Fruit fly (Drosophila melanogaster) whole organism, embryonic: ENCODE measurements around the gene CG31344.

ENCODE experiments used
- Ada2b ChIP-seq: fragments of 200-800 bp; sonication (Bioruptor generic); IDR thresholded peaks from 2 replicates; pipeline ENCODE4 v1.3.6; 2022; ENCODE audit warnings: missing biosample characterization, missing genetic modification characterization
- Atf-2 ChIP-seq: fragments of 200-800 bp; sonication (Bioruptor generic); optimal IDR thresholded peaks from 2 replicates; lab custom pipeline; 2016; ENCODE audit warnings: missing biosample characterization, missing genetic modification characterization
- B-H2 ChIP-seq: fragments of 200-800 bp; sonication (Bioruptor generic); optimal IDR thresholded peaks from 2 replicates; lab custom pipeline; 2018; ENCODE audit warnings: missing biosample characterization, mild to moderate bottlenecking, missing genetic modification characterization
- C15 ChIP-seq: fragments of 200-800 bp; sonication (Bioruptor generic); IDR thresholded peaks from 3 replicates; pipeline ENCODE4 v1.3.6; 2022; ENCODE audit warnings: missing biosample characterization, missing genetic modification characterization
- CG11398 ChIP-seq: fragments of 200-800 bp; sonication (Bioruptor generic); optimal IDR thresholded peaks from 2 replicates; lab custom pipeline; 2016; ENCODE audit warnings: missing biosample characterization, missing genetic modification characterization
- CG12155 ChIP-seq: fragments of 200-800 bp; sonication (Bioruptor generic); optimal IDR thresholded peaks from 3 replicates; lab custom pipeline; 2016; ENCODE audit warnings: missing biosample characterization, missing genetic modification characterization
- CG15073 ChIP-seq: fragments of 200-800 bp; sonication (Bioruptor generic); optimal IDR thresholded peaks from 2 replicates; lab custom pipeline; 2016; ENCODE audit warnings: missing biosample characterization, missing genetic modification characterization
- CG1529 ChIP-seq: fragments of 200-800 bp; sonication (Bioruptor generic); optimal IDR thresholded peaks from 3 replicates; lab custom pipeline; 2018; ENCODE audit warnings: missing biosample characterization, missing genetic modification characterization
- CG16815 ChIP-seq: fragments of 200-800 bp; sonication (Bioruptor generic); optimal IDR thresholded peaks from 3 replicates; lab custom pipeline; 2017; ENCODE audit warnings: missing biosample characterization, mild to moderate bottlenecking, missing genetic modification characterization
- CG3163 ChIP-seq: fragments of 200-800 bp; sonication (Bioruptor generic); optimal IDR thresholded peaks from 3 replicates; lab custom pipeline; 2016; ENCODE audit warnings: missing biosample characterization, missing genetic modification characterization
- CG34376 ChIP-seq: fragments of 200-800 bp; sonication (Bioruptor generic); optimal IDR thresholded peaks from 2 replicates; lab custom pipeline; 2018; ENCODE audit warnings: missing biosample characterization, mild to moderate bottlenecking, missing genetic modification characterization
- CG3995 ChIP-seq: fragments of 200-800 bp; sonication (Bioruptor generic); optimal IDR thresholded peaks from 3 replicates; lab custom pipeline; 2016; ENCODE audit warnings: missing biosample characterization, missing genetic modification characterization
- CG4328 ChIP-seq: fragments of 200-800 bp; sonication (Bioruptor generic); optimal IDR thresholded peaks from 3 replicates; lab custom pipeline; 2017; ENCODE audit warnings: missing biosample characterization, missing genetic modification reagents, missing genetic modification characterization
- CG4404 ChIP-seq: fragments of 200-800 bp; sonication (Bioruptor generic); IDR thresholded peaks from 2 replicates; pipeline ENCODE4 v1.3.6; 2022; ENCODE audit warnings: missing biosample characterization, missing genetic modification characterization
- CG4424 ChIP-seq: fragments of 200-800 bp; sonication (Bioruptor generic); optimal IDR thresholded peaks from 3 replicates; lab custom pipeline; 2016; ENCODE audit warnings: missing biosample characterization, missing genetic modification characterization
- CG6272 ChIP-seq: fragments of 200-800 bp; sonication (Bioruptor generic); IDR thresholded peaks from 2 replicates; pipeline ENCODE4 v1.3.6; 2022; ENCODE audit warnings: missing biosample characterization, missing genetic modification characterization
- CG6765 ChIP-seq: fragments of 200-800 bp; sonication (Bioruptor generic); optimal IDR thresholded peaks from 3 replicates; lab custom pipeline; 2017; ENCODE audit warnings: missing biosample characterization, mild to moderate bottlenecking, missing genetic modification characterization
- CG6854 ChIP-seq: fragments of 200-800 bp; sonication (Bioruptor generic); optimal IDR thresholded peaks from 3 replicates; lab custom pipeline; 2017; ENCODE audit warnings: missing biosample characterization, mild to moderate bottlenecking, missing genetic modification characterization
- CG7357 ChIP-seq: fragments of 200-800 bp; sonication (Bioruptor generic); IDR thresholded peaks from 3 replicates; pipeline ENCODE4 v1.3.6; 2022; ENCODE audit warnings: missing biosample characterization, missing genetic modification characterization
- CG7372 ChIP-seq: fragments of 200-800 bp; sonication (Bioruptor generic); IDR thresholded peaks from 2 replicates; pipeline ENCODE4 v1.3.6; 2022; ENCODE audit warnings: missing biosample characterization, missing genetic modification characterization
- CG7556 ChIP-seq: fragments of 200-800 bp; sonication (Bioruptor generic); optimal IDR thresholded peaks from 2 replicates; lab custom pipeline; 2017; ENCODE audit warnings: missing biosample characterization, mild to moderate bottlenecking, missing genetic modification characterization
- Dll ChIP-seq: fragments of 200-800 bp; sonication (Bioruptor generic); IDR thresholded peaks from 4 replicates; pipeline ENCODE4 v1.3.6; 2022; ENCODE audit warnings: missing biosample characterization, missing genetic modification characterization; ENCODE audit not compliant: partially characterized antibody
- Hr3 ChIP-seq: fragments of 200-800 bp; sonication (Bioruptor generic); optimal IDR thresholded peaks from 3 replicates; lab custom pipeline; 2016; ENCODE audit warnings: missing biosample characterization, missing genetic modification characterization
- Jarid2 ChIP-seq: fragments of 200-800 bp; sonication (Bioruptor generic); optimal IDR thresholded peaks from 3 replicates; lab custom pipeline; 2017; ENCODE audit warnings: mild to moderate bottlenecking, missing biosample characterization, missing genetic modification reagents, missing genetic modification characterization
- MBD-R2 ChIP-seq: fragments of 200-800 bp; sonication (Bioruptor generic); IDR thresholded peaks from 2 replicates; pipeline ENCODE4 v1.3.6; 2022; ENCODE audit warnings: missing biosample characterization, missing genetic modification characterization
- MESR4 ChIP-seq: fragments of 200-800 bp; sonication (Bioruptor generic); optimal IDR thresholded peaks from 2 replicates; lab custom pipeline; 2018; ENCODE audit warnings: missing biosample characterization, mild to moderate bottlenecking, missing genetic modification characterization, moderate library complexity
- Scr ChIP-seq: fragments of 200-800 bp; sonication (Bioruptor generic); IDR thresholded peaks from 2 replicates; pipeline ENCODE4 v1.3.6; 2022; ENCODE audit warnings: missing biosample characterization, missing genetic modification characterization; ENCODE audit not compliant: partially characterized antibody
- Six4 ChIP-seq: fragments of 200-800 bp; sonication (Bioruptor generic); optimal IDR thresholded peaks from 2 replicates; lab custom pipeline; 2016; ENCODE audit warnings: missing biosample characterization, missing genetic modification characterization
- Stat92E ChIP-seq, 3 experiments: fragments of >200 bp in 2 of 3; fragments of 200-800 bp in 1 of 3; sonication (Bioruptor generic) in 1 of 3; optimal IDR thresholded peaks; 2 replicates each; lab custom pipeline; 2017 to 2019; ENCODE audit warnings: missing biosample characterization in 3 of 3, missing genetic modification characterization in 3 of 3, mild to moderate bottlenecking in 1 of 3, moderate library complexity in 1 of 3
- Usf ChIP-seq: fragments of 200-800 bp; sonication (Bioruptor generic); optimal IDR thresholded peaks from 2 replicates; lab custom pipeline; 2017; ENCODE audit warnings: missing genotype, missing biosample characterization, missing genetic modification characterization
- al ChIP-seq: fragments of 200-800 bp; sonication (Bioruptor generic); IDR thresholded peaks from 2 replicates; pipeline ENCODE4 v1.3.6; 2022; ENCODE audit warnings: missing biosample characterization, missing genetic modification characterization
- ase ChIP-seq: fragments of 200-800 bp; sonication (Bioruptor generic); IDR thresholded peaks from 3 replicates; pipeline ENCODE4 v1.3.6; 2022; ENCODE audit warnings: missing biosample characterization, missing genetic modification characterization
- bigmax ChIP-seq: fragments of 200-800 bp; sonication (Bioruptor generic); optimal IDR thresholded peaks from 2 replicates; lab custom pipeline; 2018; ENCODE audit warnings: missing biosample characterization, mild to moderate bottlenecking, missing genetic modification characterization
- br ChIP-seq: fragments of >200 bp; optimal IDR thresholded peaks from 2 replicates; lab custom pipeline; 2017
- caup ChIP-seq: fragments of 200-800 bp; sonication (Bioruptor generic); optimal IDR thresholded peaks from 3 replicates; lab custom pipeline; 2017; ENCODE audit warnings: missing biosample characterization, mild to moderate bottlenecking, missing genetic modification characterization, moderate library complexity; ENCODE audit not compliant: severe bottlenecking
- chinmo ChIP-seq: fragments of 200-800 bp; sonication (Bioruptor generic); IDR thresholded peaks from 4 replicates; pipeline ENCODE4 v1.3.6; 2022; ENCODE audit warnings: missing biosample characterization, missing genetic modification characterization; ENCODE audit not compliant: partially characterized antibody
- crp ChIP-seq, 2 experiments: fragments of 200-800 bp; sonication (Bioruptor generic); optimal IDR thresholded peaks; 2 replicates in 1 of 2; 3 replicates in 1 of 2; lab custom pipeline; 2017; ENCODE audit warnings: missing biosample characterization in 2 of 2, missing genetic modification characterization in 2 of 2, mild to moderate bottlenecking in 1 of 2, moderate library complexity in 1 of 2
- dimm ChIP-seq: fragments of 200-800 bp; sonication (Bioruptor generic); IDR thresholded peaks from 2 replicates; pipeline ENCODE4 v1.3.6; 2022; ENCODE audit warnings: missing biosample characterization, missing genetic modification characterization
- kni ChIP-seq: fragments of 200-800 bp; sonication (Bioruptor generic); optimal IDR thresholded peaks from 3 replicates; lab custom pipeline; 2017; ENCODE audit warnings: mild to moderate bottlenecking, missing biosample characterization, missing genetic modification reagents, missing genetic modification characterization
- org-1 ChIP-seq: fragments of 200-800 bp; sonication (Bioruptor generic); optimal IDR thresholded peaks from 2 replicates; lab custom pipeline; 2017; ENCODE audit warnings: missing biosample characterization, missing genetic modification characterization
- pita ChIP-seq: fragments of 200-800 bp; sonication (Bioruptor generic); optimal IDR thresholded peaks from 2 replicates; lab custom pipeline; 2017; ENCODE audit warnings: missing biosample characterization, mild to moderate bottlenecking, missing genetic modification characterization
- prd ChIP-seq, 3 experiments: fragments of >200 bp in 2 of 3; fragments of 200-800 bp in 1 of 3; sonication (Bioruptor generic) in 1 of 3; optimal IDR thresholded peaks in 2 of 3; IDR thresholded peaks in 1 of 3; 2 replicates in 2 of 3; 3 replicates in 1 of 3; pipeline versions ENCODE4 v1.3.6 to Lab custom; 2017 to 2022; ENCODE audit warnings: missing biosample characterization in 1 of 3, missing genetic modification characterization in 1 of 3
- pum ChIP-seq: fragments of 200-800 bp; sonication (Bioruptor generic); optimal IDR thresholded peaks from 2 replicates; lab custom pipeline; 2016; ENCODE audit warnings: missing biosample characterization, missing genetic modification characterization
- ro ChIP-seq: fragments of 200-800 bp; sonication (Bioruptor generic); IDR thresholded peaks from 2 replicates; pipeline ENCODE4 v1.3.6; 2022; ENCODE audit warnings: missing biosample characterization, missing genetic modification characterization
- sd ChIP-seq: fragments of 200-800 bp; sonication (Bioruptor generic); optimal IDR thresholded peaks from 3 replicates; lab custom pipeline; 2018; ENCODE audit warnings: missing biosample characterization, mild to moderate bottlenecking, missing genetic modification characterization, moderate library complexity
- seq ChIP-seq: fragments of 200-800 bp; sonication (Bioruptor generic); IDR thresholded peaks from 2 replicates; pipeline ENCODE4 v1.3.6; 2022; ENCODE audit warnings: missing biosample characterization, missing genetic modification characterization
- sima ChIP-seq: fragments of 200-800 bp; sonication (Bioruptor generic); optimal IDR thresholded peaks from 2 replicates; lab custom pipeline; 2016; ENCODE audit warnings: missing biosample characterization, missing genetic modification characterization
- ssp ChIP-seq: fragments of 200-800 bp; sonication (Bioruptor generic); IDR thresholded peaks from 2 replicates; pipeline ENCODE4 v1.3.6; 2022; ENCODE audit warnings: missing biosample characterization, missing genetic modification characterization
- stc ChIP-seq: fragments of 200-800 bp; sonication (Bioruptor generic); IDR thresholded peaks from 2 replicates; pipeline ENCODE4 v1.3.6; 2022; ENCODE audit warnings: missing biosample characterization, missing genetic modification characterization
- wdn ChIP-seq: fragments of 200-800 bp; sonication (Bioruptor generic); IDR thresholded peaks from 2 replicates; pipeline ENCODE4 v1.3.6; 2022; ENCODE audit warnings: missing biosample characterization, missing genetic modification characterization

CG31344 gene

DNA sequence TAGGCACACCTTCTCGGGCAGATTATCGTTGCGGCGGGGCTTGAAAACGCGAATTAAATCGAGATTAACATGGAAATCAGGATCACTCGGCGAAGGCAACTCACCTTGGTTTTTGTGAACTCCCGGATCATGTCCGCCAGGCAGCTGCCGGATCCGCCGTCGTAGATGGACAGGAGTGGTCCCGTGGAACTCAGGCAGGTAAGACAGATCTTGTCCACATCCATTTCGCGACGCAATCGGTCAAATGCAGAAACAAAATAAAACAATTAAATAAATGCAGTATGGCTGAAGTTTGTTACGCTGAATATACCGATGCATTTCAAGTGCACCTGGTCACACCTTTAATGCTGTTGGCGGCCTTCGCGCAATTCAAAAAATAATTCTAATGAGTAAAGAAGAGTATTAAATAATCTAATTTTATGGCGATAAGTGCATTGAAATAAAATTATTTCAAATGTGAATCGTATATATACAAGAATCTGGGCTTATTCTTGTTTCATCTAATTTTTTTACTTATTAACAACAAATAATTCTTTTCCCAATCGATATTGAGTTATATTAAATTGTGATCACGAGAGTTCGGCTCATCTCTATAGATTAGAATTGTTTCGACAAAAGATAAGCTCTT is 11.7 kb downstream of the CG31344 start, which contains the start of the genes CG6654 and CG4210 (continued):
- TF ChIP-seq Hr3 (GFP tag; lab: Kevin White, UChicago) (no peak), br (lab: Kevin White, UChicago) (no peak), ro (GFP tag; lab: Robert Waterston, UW) (no peak), crp (GFP tag; optimal IDR thresholded peaks at IDR 0.05; lab: Kevin White, UChicago) (peak in 1 of 2 experiments; percentile 31), Six4 (no peak), B-H2 (GFP tag; lab: Kevin White, UChicago) (peak; percentile 38), Stat92E (GFP tag; optimal IDR thresholded peaks at IDR 0.05; lab: Kevin White, UChicago) (peak in 1 of 3 experiments; percentile 63), prd (optimal IDR thresholded peaks at IDR 0.05; lab: Kevin White, UChicago) (no peak), prd (GFP tag; IDR thresholded peaks at IDR 0.05; lab: Robert Waterston, UW) (no peak), Jarid2 (GFP tag; lab: Kevin White, UChicago) (no peak), CG3995 (peak; percentile 69), CG7372 (GFP tag; lab: Robert Waterston, UW) (no peak), CG11398 (GFP tag; lab: Kevin White, UChicago) (no peak), CG4424 (GFP tag; lab: Kevin White, UChicago) (no peak), pum (no peak), CG15073 (GFP tag; lab: Kevin White, UChicago) (no peak), MBD-R2 (peak; percentile 52), CG4328 (GFP tag; lab: Kevin White, UChicago) (peak; percentile 28), seq (GFP tag; lab: Robert Waterston, UW) (no peak), sima (no peak), CG6272 (GFP tag; lab: Robert Waterston, UW) (no peak), ase (GFP tag; lab: Robert Waterston, UW) (no peak), Scr (GFP tag; lab: Robert Waterston, UW) (peak; percentile 68), CG1529 (GFP tag; lab: Kevin White, UChicago) (no peak), C15 (no peak), Atf-2 (GFP tag; lab: Kevin White, UChicago) (no peak), stc (GFP tag; lab: Robert Waterston, UW) (no peak), CG16815 (no peak), al (GFP tag; lab: Robert Waterston, UW) (no peak), bigmax (GFP tag; lab: Kevin White, UChicago) (no peak), CG7556 (GFP tag; lab: Kevin White, UChicago) (no peak), pita (no peak), Dll (peak; percentile 69), sd (tag; lab: Kevin White, UChicago) (no peak), CG7357 (GFP tag; lab: Robert Waterston, UW) (no peak), ssp (GFP tag; lab: Robert Waterston, UW) (no peak), CG6854 (GFP tag; lab: Kevin White, UChicago) (no peak), CG6765 (no peak), CG12155 (peak; percentile 21), caup (GFP tag; lab: Kevin White, UChicago) (no peak), kni (GFP tag; lab: Kevin White, UChicago) (no peak), chinmo (GFP tag; lab: Robert Waterston, UW) (0 out of 4 replicates have a peak, but pooled peaks have one; percentile 17), org-1 (GFP tag; lab: Kevin White, UChicago) (no peak), wdn (no peak), Ada2b (GFP tag; lab: Robert Waterston, UW) (no peak), MESR4 (GFP tag; lab: Kevin White, UChicago) (peak; percentile 66), dimm (GFP tag; lab: Robert Waterston, UW) (no peak), CG34376 (GFP tag; lab: Kevin White, UChicago) (peak; percentile 28), CG3163 (no peak), Usf (GFP tag; lab: Kevin White, UChicago) (no peak), CG4404 (GFP tag; lab: Robert Waterston, UW) (no peak)
